Fruit fly (Drosophila melanogaster) whole organism, pupa: ENCODE results near the gene CYLD.

Experiments
- CG12605 ChIP-seq: fragments of 200-800 bp; sonication (Bioruptor generic); IDR thresholded peaks from 2 replicates; pipeline ENCODE4 v1.3.6; 2022; ENCODE audit warnings: missing biosample characterization, missing genetic modification characterization
- CG15710 ChIP-seq: fragments of 200-800 bp; sonication (Bioruptor generic); optimal IDR thresholded peaks from 2 replicates; lab custom pipeline; 2018; ENCODE audit warnings: missing biosample characterization, mild to moderate bottlenecking, missing genetic modification characterization, moderate library complexity
- Pif1A ChIP-seq: fragments of 200-800 bp; sonication (Bioruptor generic); optimal IDR thresholded peaks from 3 replicates; lab custom pipeline; 2016; ENCODE audit warnings: missing biosample characterization, missing genetic modification characterization
- gl ChIP-seq: fragments of 200-800 bp; sonication (Bioruptor generic); optimal IDR thresholded peaks from 2 replicates; lab custom pipeline; 2018; ENCODE audit warnings: missing biosample characterization, mild to moderate bottlenecking, missing genetic modification characterization

dm6 chr2L:10315888-10316287 is 16.2 kb upstream of the CYLD start:
- TF ChIP-seq Pif1A (GFP tag; lab: Kevin White, UChicago) (no peak), CG12605 (GFP tag; lab: Robert Waterston, UW) (no peak), CG15710 (tag; lab: Kevin White, UChicago) (no peak), gl (tag; lab: Kevin White, UChicago) (no peak)
